Fruit fly (Drosophila melanogaster) whole organism, embryonic: ENCODE results near the gene CG18234.

Experiments
- Aef1 ChIP-seq: fragments of 200-800 bp; sonication (Bioruptor generic); IDR thresholded peaks from 3 replicates; pipeline ENCODE4 v1.3.6; 2022; ENCODE audit warnings: missing biosample characterization, missing genetic modification characterization
- Asciz ChIP-seq: fragments of 200-800 bp; sonication (Bioruptor generic); optimal IDR thresholded peaks from 2 replicates; lab custom pipeline; 2017; ENCODE audit warnings: missing biosample characterization, mild to moderate bottlenecking, missing genetic modification characterization, missing genetic modification reagents
- Atf3 ChIP-seq: fragments of 200-800 bp; sonication (Bioruptor generic); optimal IDR thresholded peaks from 3 replicates; lab custom pipeline; 2016; ENCODE audit warnings: missing biosample characterization, missing genetic modification characterization
- Bdp1 ChIP-seq: fragments of 200-800 bp; sonication (Bioruptor generic); optimal IDR thresholded peaks from 3 replicates; lab custom pipeline; 2016; ENCODE audit warnings: missing biosample characterization, missing genetic modification characterization
- Blimp-1 ChIP-seq: fragments of 200-800 bp; sonication (Bioruptor generic); optimal IDR thresholded peaks from 3 replicates; lab custom pipeline; 2018; ENCODE audit warnings: missing biosample characterization, missing genetic modification characterization, mild to moderate bottlenecking, moderate library complexity, missing genetic modification reagents
- Bteb2 ChIP-seq: fragments of 200-800 bp; sonication (Bioruptor generic); optimal IDR thresholded peaks from 2 replicates; lab custom pipeline; 2016; ENCODE audit warnings: missing biosample characterization, missing genetic modification characterization
- CG10321 ChIP-seq: fragments of 200-800 bp; sonication (Bioruptor generic); IDR thresholded peaks from 2 replicates; pipeline ENCODE4 v1.3.6; 2022; ENCODE audit warnings: missing biosample characterization, missing genetic modification characterization
- CG16779 ChIP-seq: fragments of 200-800 bp; sonication (Bioruptor generic); IDR thresholded peaks from 2 replicates; pipeline ENCODE4 v1.3.6; 2022; ENCODE audit warnings: missing biosample characterization, missing genetic modification characterization
- CG16813 ChIP-seq: fragments of 200-800 bp; sonication (Bioruptor generic); IDR thresholded peaks from 3 replicates; pipeline ENCODE4 v1.3.6; 2022; ENCODE audit warnings: missing biosample characterization, missing genetic modification characterization; ENCODE audit not compliant: partially characterized antibody
- CG17186 ChIP-seq: fragments of 200-800 bp; sonication (Bioruptor generic); optimal IDR thresholded peaks from 3 replicates; lab custom pipeline; 2017; ENCODE audit warnings: missing biosample characterization, missing genetic modification reagents, missing genetic modification characterization
- CG17829 ChIP-seq: fragments of 200-800 bp; optimal IDR thresholded peaks from 2 replicates; lab custom pipeline; 2019; ENCODE audit warnings: missing biosample characterization, mild to moderate bottlenecking, missing genetic modification characterization, moderate library complexity
- CG18764 ChIP-seq: fragments of 200-800 bp; sonication (Bioruptor generic); optimal IDR thresholded peaks from 3 replicates; lab custom pipeline; 2016; ENCODE audit warnings: missing biosample characterization, missing genetic modification characterization
- CG2120 ChIP-seq: fragments of 200-800 bp; sonication (Bioruptor generic); optimal IDR thresholded peaks from 3 replicates; lab custom pipeline; 2016; ENCODE audit warnings: missing biosample characterization, missing genetic modification characterization
- CG3163 ChIP-seq: fragments of 200-800 bp; sonication (Bioruptor generic); optimal IDR thresholded peaks from 3 replicates; lab custom pipeline; 2016; ENCODE audit warnings: missing biosample characterization, missing genetic modification characterization
- CG4424 ChIP-seq: fragments of 200-800 bp; sonication (Bioruptor generic); optimal IDR thresholded peaks from 3 replicates; lab custom pipeline; 2016; ENCODE audit warnings: missing biosample characterization, missing genetic modification characterization
- CG9876 ChIP-seq: fragments of 200-800 bp; sonication (Bioruptor generic); optimal IDR thresholded peaks from 2 replicates; lab custom pipeline; 2016; ENCODE audit warnings: missing biosample characterization, missing genetic modification characterization
- D ChIP-seq, 2 experiments: fragments of 200-800 bp in 1 of 2; fragments of >200 bp in 1 of 2; sonication (Bioruptor generic) in 1 of 2; optimal IDR thresholded peaks; 2 replicates in 1 of 2; 3 replicates in 1 of 2; lab custom pipeline; 2017; ENCODE audit warnings: mild to moderate bottlenecking in 1 of 2, missing biosample characterization in 1 of 2, missing genetic modification characterization in 1 of 2, missing genetic modification reagents in 1 of 2
- Deaf1 ChIP-seq: fragments of 200-800 bp; optimal IDR thresholded peaks from 3 replicates; lab custom pipeline; 2019; ENCODE audit warnings: missing biosample characterization, mild to moderate bottlenecking, missing genetic modification characterization, moderate library complexity
- Doc3 ChIP-seq: fragments of 200-800 bp; sonication (Bioruptor generic); IDR thresholded peaks from 3 replicates; pipeline ENCODE4 v1.3.6; 2022; ENCODE audit warnings: missing biosample characterization, missing genetic modification characterization; ENCODE audit not compliant: partially characterized antibody
- Ets97D ChIP-seq: fragments of 200-800 bp; sonication (Bioruptor generic); optimal IDR thresholded peaks from 3 replicates; lab custom pipeline; 2016; ENCODE audit warnings: missing biosample characterization, missing genetic modification characterization
- HmgZ ChIP-seq: fragments of 200-800 bp; sonication (Bioruptor generic); optimal IDR thresholded peaks from 2 replicates; lab custom pipeline; 2018; ENCODE audit warnings: missing biosample characterization, mild to moderate bottlenecking, missing genetic modification characterization
- Hsf ChIP-seq: fragments of 200-800 bp; sonication (Bioruptor generic); optimal IDR thresholded peaks from 3 replicates; lab custom pipeline; 2016; ENCODE audit warnings: missing biosample characterization, missing genetic modification characterization
- Meics ChIP-seq: fragments of 200-800 bp; sonication (Bioruptor generic); optimal IDR thresholded peaks from 2 replicates; lab custom pipeline; 2017; ENCODE audit warnings: missing biosample characterization, mild to moderate bottlenecking, missing genetic modification characterization
- Neu2 ChIP-seq: fragments of 200-800 bp; sonication (Bioruptor generic); optimal IDR thresholded peaks from 3 replicates; lab custom pipeline; 2016; ENCODE audit warnings: missing biosample characterization, missing genetic modification characterization, borderline replicate concordance
- PHDP ChIP-seq: fragments of 200-800 bp; sonication (Bioruptor generic); optimal IDR thresholded peaks from 3 replicates; lab custom pipeline; 2018; ENCODE audit warnings: missing biosample characterization, mild to moderate bottlenecking, missing genetic modification characterization, moderate library complexity
- Sox102F ChIP-seq: fragments of 200-800 bp; sonication (Bioruptor generic); optimal IDR thresholded peaks from 2 replicates; lab custom pipeline; 2018; ENCODE audit warnings: missing biosample characterization, mild to moderate bottlenecking, missing genetic modification characterization, moderate library complexity
- Spps ChIP-seq: fragments of 200-800 bp; sonication (Bioruptor generic); optimal IDR thresholded peaks from 2 replicates; lab custom pipeline; 2018; ENCODE audit warnings: missing biosample characterization, mild to moderate bottlenecking, missing genetic modification characterization
- Usf ChIP-seq: fragments of 200-800 bp; sonication (Bioruptor generic); optimal IDR thresholded peaks from 2 replicates; lab custom pipeline; 2017; ENCODE audit warnings: missing genotype, missing biosample characterization, missing genetic modification characterization
- Xrp1 ChIP-seq: fragments of 200-800 bp; sonication (Bioruptor generic); IDR thresholded peaks from 2 replicates; pipeline ENCODE4 v1.3.6; 2022; ENCODE audit warnings: missing biosample characterization, missing genetic modification characterization
- ac ChIP-seq: fragments of 200-800 bp; sonication (Bioruptor generic); optimal IDR thresholded peaks from 3 replicates; lab custom pipeline; 2017; ENCODE audit warnings: missing biosample characterization, mild to moderate bottlenecking, missing genetic modification characterization
- ash1 ChIP-seq: fragments of 200-800 bp; sonication (Bioruptor generic); optimal IDR thresholded peaks from 2 replicates; lab custom pipeline; 2018; ENCODE audit warnings: missing biosample characterization, mild to moderate bottlenecking, missing genetic modification characterization
- bigmax ChIP-seq: fragments of 200-800 bp; sonication (Bioruptor generic); optimal IDR thresholded peaks from 2 replicates; lab custom pipeline; 2018; ENCODE audit warnings: missing biosample characterization, mild to moderate bottlenecking, missing genetic modification characterization
- dan ChIP-seq: fragments of 200-800 bp; sonication (Bioruptor generic); IDR thresholded peaks from 2 replicates; pipeline ENCODE4 v1.3.6; 2022; ENCODE audit warnings: missing biosample characterization, missing genetic modification characterization
- fd102C ChIP-seq: fragments of 200-800 bp; sonication (Bioruptor generic); optimal IDR thresholded peaks from 2 replicates; lab custom pipeline; 2018; ENCODE audit warnings: missing biosample characterization, mild to moderate bottlenecking, missing genetic modification characterization, moderate library complexity
- grn ChIP-seq: fragments of 200-800 bp; sonication (Bioruptor generic); optimal IDR thresholded peaks from 3 replicates; lab custom pipeline; 2017; ENCODE audit warnings: missing biosample characterization, missing genetic modification characterization
- hbn ChIP-seq: fragments of 200-800 bp; sonication (Bioruptor generic); IDR thresholded peaks from 2 replicates; pipeline ENCODE4 v1.3.6; 2022; ENCODE audit warnings: missing biosample characterization, missing genetic modification characterization; ENCODE audit not compliant: partially characterized antibody
- kni ChIP-seq: fragments of 200-800 bp; sonication (Bioruptor generic); optimal IDR thresholded peaks from 3 replicates; lab custom pipeline; 2017; ENCODE audit warnings: mild to moderate bottlenecking, missing biosample characterization, missing genetic modification reagents, missing genetic modification characterization
- lmd ChIP-seq: fragments of 200-800 bp; sonication (Bioruptor generic); IDR thresholded peaks from 2 replicates; pipeline ENCODE4 v1.3.6; 2022; ENCODE audit warnings: missing biosample characterization, missing genetic modification characterization
- pum ChIP-seq: fragments of 200-800 bp; sonication (Bioruptor generic); optimal IDR thresholded peaks from 2 replicates; lab custom pipeline; 2016; ENCODE audit warnings: missing biosample characterization, missing genetic modification characterization
- repo ChIP-seq: fragments of 200-800 bp; sonication (Bioruptor generic); optimal IDR thresholded peaks from 2 replicates; lab custom pipeline; 2016; ENCODE audit warnings: missing biosample characterization, missing genetic modification characterization
- row ChIP-seq: fragments of 200-800 bp; sonication (Bioruptor generic); IDR thresholded peaks from 3 replicates; pipeline ENCODE4 v1.3.6; 2022; ENCODE audit warnings: missing biosample characterization, missing genetic modification characterization
- schlank ChIP-seq: fragments of 200-800 bp; sonication (Bioruptor generic); optimal IDR thresholded peaks from 2 replicates; lab custom pipeline; 2018; ENCODE audit warnings: missing biosample characterization, mild to moderate bottlenecking, missing genetic modification characterization
- seq ChIP-seq: fragments of 200-800 bp; sonication (Bioruptor generic); IDR thresholded peaks from 2 replicates; pipeline ENCODE4 v1.3.6; 2022; ENCODE audit warnings: missing biosample characterization, missing genetic modification characterization
- slp2 ChIP-seq: fragments of 200-800 bp; sonication (Bioruptor generic); optimal IDR thresholded peaks from 2 replicates; lab custom pipeline; 2016; ENCODE audit warnings: missing biosample characterization, missing genetic modification characterization
- sna ChIP-seq: fragments of 200-800 bp; sonication (Bioruptor generic); IDR thresholded peaks from 2 replicates; pipeline ENCODE4 v1.3.6; 2022; ENCODE audit warnings: missing biosample characterization, missing genetic modification characterization; ENCODE audit not compliant: partially characterized antibody
- so ChIP-seq: fragments of 200-800 bp; sonication (Bioruptor generic); IDR thresholded peaks from 3 replicates; pipeline ENCODE4 v1.3.6; 2022; ENCODE audit warnings: missing biosample characterization, missing genetic modification characterization
- tll ChIP-seq, 2 experiments: fragments of 200-800 bp in 1 of 2; fragments of >200 bp in 1 of 2; sonication (Bioruptor generic) in 1 of 2; optimal IDR thresholded peaks; 2 replicates each; lab custom pipeline; 2017 to 2019; ENCODE audit warnings: missing biosample characterization in 2 of 2, missing genetic modification characterization in 2 of 2, mild to moderate bottlenecking in 1 of 2, moderate library complexity in 1 of 2
- tna ChIP-seq: fragments of 200-800 bp; sonication (Bioruptor generic); IDR thresholded peaks from 2 replicates; pipeline ENCODE4 v1.3.6; 2022; ENCODE audit warnings: missing biosample characterization, missing genetic modification characterization; ENCODE audit not compliant: partially characterized antibody

Gene CG18234

dm6 chr3L:18620988-18621734 is 17.9 kb downstream of the CG18234 start (continued):
- TF ChIP-seq CG16779 (GFP tag; lab: Robert Waterston, UW) (0 out of 2 replicates have a peak, but pooled peaks have one; percentile 38), CG9876 (GFP tag; lab: Kevin White, UChicago) (peak; percentile 30), seq (GFP tag; lab: Robert Waterston, UW) (peak; percentile 53; the same call in 1 of the 2 replicates), CG3163 (GFP tag; lab: Kevin White, UChicago) (peak; percentile 7), HmgZ (tag; lab: Kevin White, UChicago) (peak; percentile 43), row (GFP tag; lab: Robert Waterston, UW) (peak; percentile 91), Bteb2 (peak; percentile 11), CG10321 (GFP tag; lab: Robert Waterston, UW) (no peak), Doc3 (peak; percentile 74; the same call in 2 of the 3 replicates), sna (GFP tag; lab: Robert Waterston, UW) (peak; percentile 57), Xrp1 (GFP tag; lab: Robert Waterston, UW) (peak; percentile 61), so (GFP tag; lab: Robert Waterston, UW) (peak; percentile 43; the same call in 1 of the 3 replicates), PHDP (peak; percentile 48), Aef1 (0 out of 3 replicates have a peak, but pooled peaks have one; percentile 12), CG18764 (GFP tag; lab: Kevin White, UChicago) (peak; percentile 10), tna (peak; percentile 27; the same call in 1 of the 2 replicates), Blimp-1 (GFP tag; lab: Kevin White, UChicago) (peak; percentile 59), Atf3 (GFP tag; lab: Kevin White, UChicago) (peak; percentile 55), Meics (GFP tag; lab: Kevin White, UChicago) (peak; percentile 61), grn (GFP tag; lab: Kevin White, UChicago) (peak; percentile 99), kni (GFP tag; lab: Kevin White, UChicago) (peak; percentile 91), CG17186 (GFP tag; lab: Kevin White, UChicago) (peak; percentile 43), Spps (peak; percentile 28), fd102C (GFP tag; lab: Kevin White, UChicago) (no peak), Usf (GFP tag; lab: Kevin White, UChicago) (no peak), repo (GFP tag; lab: Kevin White, UChicago) (no peak), Ets97D (peak; percentile 14), Neu2 (GFP tag; lab: Kevin White, UChicago) (no peak), slp2 (peak; percentile 13), hbn (peak; percentile 70), CG17829 (tag; lab: Kevin White, UChicago) (peak; percentile 48), CG16813 (GFP tag; lab: Robert Waterston, UW) (peak; percentile 72), dan (GFP tag; lab: Robert Waterston, UW) (no peak), pum (GFP tag; lab: Kevin White, UChicago) (peak; percentile 14), ac (GFP tag; lab: Kevin White, UChicago) (peak; percentile 55), Sox102F (peak; percentile 21), lmd (GFP tag; lab: Robert Waterston, UW) (peak; percentile 29; the same call in 1 of the 2 replicates), D (optimal IDR thresholded peaks at IDR 0.05; lab: Kevin White, UChicago) (no peak), D (GFP tag; optimal IDR thresholded peaks at IDR 0.05; lab: Kevin White, UChicago) (peak; percentile 3), bigmax (GFP tag; lab: Kevin White, UChicago) (no peak), Bdp1 (GFP tag; lab: Kevin White, UChicago) (peak; percentile 27), CG2120 (GFP tag; lab: Kevin White, UChicago) (peak; percentile 78), Hsf (GFP tag; lab: Kevin White, UChicago) (peak; percentile 25), Deaf1 (tag; lab: Kevin White, UChicago) (no peak), ash1 (no peak), CG4424 (peak; percentile 28), tll (GFP tag; optimal IDR thresholded peaks at IDR 0.05; lab: Kevin White, UChicago) (peak in 1 of 2 experiments; percentile 19), Asciz (GFP tag; lab: Kevin White, UChicago) (peak; percentile 26), schlank (tag; lab: Kevin White, UChicago) (peak; percentile 63)
